Worm (Caenorhabditis elegans) whole organism, L2 larva: ENCODE measurements around the gene C17H11.2.

Source experiments
- C34F6.9 ChIP-seq: fragments of 150-350 bp; optimal IDR thresholded peaks from 2 replicates; lab custom pipeline; 2014; ENCODE audit warnings: missing biosample characterization, missing genetic modification characterization
- Y55F3AM.14 ChIP-seq: fragments of 200-800 bp; sonication (Bioruptor generic); optimal IDR thresholded peaks from 2 replicates; lab custom pipeline; 2018; ENCODE audit warnings: mild to moderate bottlenecking, missing genetic modification characterization, missing compliant biosample characterization
- alr-1 ChIP-seq: fragments of 150-350 bp; optimal IDR thresholded peaks from 2 replicates; lab custom pipeline; 2014; ENCODE audit warnings: missing biosample characterization, missing genetic modification characterization
- aly-2 ChIP-seq: fragments of 150-350 bp; optimal IDR thresholded peaks from 2 replicates; lab custom pipeline; 2014; ENCODE audit warnings: missing biosample characterization, missing genetic modification characterization
- ama-1 ChIP-seq: fragments of 150-350 bp; optimal IDR thresholded peaks from 2 replicates; lab custom pipeline; 2018; ENCODE audit warnings: inconsistent platforms
- blmp-1 ChIP-seq: sonication (generic microtip); optimal IDR thresholded peaks from 2 replicates; lab custom pipeline; 2017; ENCODE audit warnings: missing genetic modification characterization, mild to moderate bottlenecking, missing compliant biosample characterization, antibody characterized with exemption, moderate library complexity; ENCODE audit not compliant: insufficient read depth
- ceh-16 ChIP-seq: fragments of 150-350 bp; optimal IDR thresholded peaks from 2 replicates; lab custom pipeline; 2014; ENCODE audit warnings: missing biosample characterization, missing genetic modification characterization
- dmd-4 ChIP-seq: sonication (generic microtip); optimal IDR thresholded peaks from 2 replicates; lab custom pipeline; 2017; ENCODE audit warnings: missing biosample characterization, missing genetic modification characterization
- elt-1 ChIP-seq: fragments of 150-350 bp; optimal IDR thresholded peaks from 2 replicates; lab custom pipeline; 2014; ENCODE audit warnings: missing biosample characterization, missing genetic modification characterization
- elt-3 ChIP-seq: sonication (generic microtip); optimal IDR thresholded peaks from 2 replicates; lab custom pipeline; 2017; ENCODE audit warnings: missing biosample characterization, missing genetic modification characterization
- fos-1 ChIP-seq: fragments of 150-350 bp; optimal IDR thresholded peaks from 2 replicates; lab custom pipeline; 2014; ENCODE audit warnings: missing biosample characterization, missing genetic modification characterization
- lsy-2 ChIP-seq, 2 experiments: fragments of 150-350 bp in 1 of 2; sonication (generic microtip) in 1 of 2; optimal IDR thresholded peaks; 2 replicates each; lab custom pipeline; 2014 to 2017; ENCODE audit warnings: missing biosample characterization in 2 of 2, missing genetic modification characterization in 2 of 2
- mab-5 ChIP-seq: fragments of 150-350 bp; optimal IDR thresholded peaks from 2 replicates; lab custom pipeline; 2014; ENCODE audit warnings: missing biosample characterization, missing genetic modification characterization
- mdl-1 ChIP-seq, 2 experiments: fragments of 150-350 bp in 1 of 2; sonication (generic microtip) in 1 of 2; optimal IDR thresholded peaks; 2 replicates each; lab custom pipeline; 2017; ENCODE audit warnings: missing biosample characterization in 2 of 2, missing genetic modification characterization in 2 of 2
- nhr-12 ChIP-seq: fragments of 150-350 bp; optimal IDR thresholded peaks from 2 replicates; lab custom pipeline; 2014; ENCODE audit warnings: missing biosample characterization, missing genetic modification characterization
- nhr-23 ChIP-seq: fragments of 150-350 bp; optimal IDR thresholded peaks from 2 replicates; lab custom pipeline; 2014; ENCODE audit warnings: missing biosample characterization, missing genetic modification reagents, missing genetic modification characterization
- nhr-237 ChIP-seq: fragments of 150-350 bp; optimal IDR thresholded peaks from 2 replicates; lab custom pipeline; 2014; ENCODE audit warnings: missing biosample characterization, missing genetic modification characterization
- nhr-25 ChIP-seq: fragments of 150-350 bp; sonication (generic microtip); optimal IDR thresholded peaks from 3 replicates; lab custom pipeline; 2014; ENCODE audit warnings: missing biosample characterization, missing genetic modification characterization
- peb-1 ChIP-seq: fragments of 150-350 bp; optimal IDR thresholded peaks from 2 replicates; lab custom pipeline; 2014; ENCODE audit warnings: missing biosample characterization, missing genetic modification characterization
- sma-3 ChIP-seq: sonication (generic microtip); optimal IDR thresholded peaks from 2 replicates; lab custom pipeline; 2016; ENCODE audit warnings: missing genetic modification reagents, missing genetic modification characterization, missing compliant biosample characterization
- snpc-4 ChIP-seq: fragments of 150-350 bp; optimal IDR thresholded peaks from 2 replicates; lab custom pipeline; 2014; ENCODE audit warnings: missing biosample characterization, missing genetic modification characterization
- unc-39 ChIP-seq: fragments of 150-350 bp; optimal IDR thresholded peaks from 2 replicates; lab custom pipeline; 2014; ENCODE audit warnings: missing biosample characterization, missing genetic modification characterization
- unc-55 ChIP-seq: fragments of 150-350 bp; sonication (generic microtip); optimal IDR thresholded peaks from 3 replicates; lab custom pipeline; 2014; ENCODE audit warnings: missing biosample characterization, missing genetic modification reagents, missing genetic modification characterization
- unc-62 ChIP-seq: fragments of 150-350 bp; optimal IDR thresholded peaks from 2 replicates; lab custom pipeline; 2014; ENCODE audit warnings: missing biosample characterization, missing genetic modification reagents, missing genetic modification characterization
- zag-1 ChIP-seq: fragments of 150-350 bp; optimal IDR thresholded peaks from 2 replicates; lab custom pipeline; 2014; ENCODE audit warnings: missing biosample characterization, missing genetic modification characterization

The C17H11.2 gene

ce11 chrX:8216957-8217356 is 47.2 kb downstream of the C17H11.2 start:
- TF ChIP-seq unc-39 (tag; lab: Kevin White, UChicago): no peak
- no peak for TF ChIP-seq zag-1 (tag; lab: Kevin White, UChicago)
- TF ChIP-seq unc-55: no peak
- no peak for TF ChIP-seq peb-1 (tag; lab: Kevin White, UChicago)
- TF ChIP-seq nhr-12 (tag; lab: Kevin White, UChicago): no peak
- TF ChIP-seq Y55F3AM.14: no peak
- TF ChIP-seq nhr-25 (tag; lab: Kevin White, UChicago): no peak

ce11 chrX:8218653-8219052 is 48.9 kb downstream of the C17H11.2 start, which contains the start of gene K02A6.4:
TSS of gene K02A6.4 (minus strand) at chrX:8218753.
- TF ChIP-seq elt-3 (tag; lab: Kevin White, UChicago): no peak
- no peak for TF ChIP-seq sma-3 (GFP tag; lab: Kevin White, UChicago)
- TF ChIP-seq blmp-1 (tag; lab: Kevin White, UChicago): no peak
- TF ChIP-seq nhr-23: no peak
- TF ChIP-seq snpc-4 (tag; lab: Kevin White, UChicago): no peak
- no peak for TF ChIP-seq nhr-12 (tag; lab: Kevin White, UChicago)
- TF ChIP-seq unc-62 (GFP tag; lab: Kevin White, UChicago): no peak
- no peak for TF ChIP-seq alr-1 (tag; lab: Kevin White, UChicago)
- TF ChIP-seq mdl-1 (tag; optimal IDR thresholded peaks at IDR 0.05; lab: Kevin White, UChicago): no peak
- no peak for TF ChIP-seq lsy-2 (tag; optimal IDR thresholded peaks at IDR 0.05; lab: Kevin White, UChicago)
- no peak for TF ChIP-seq elt-1 (tag; lab: Kevin White, UChicago)

- TF ChIP-seq ceh-16 (tag; lab: Kevin White, UChicago) (no peak), ama-1 (lab: Kevin White, UChicago) (no peak), nhr-23 (no peak), nhr-237 (tag; lab: Kevin White, UChicago) (no peak), dmd-4 (no peak), mab-5 (tag; lab: Kevin White, UChicago) (no peak), zag-1 (tag; lab: Kevin White, UChicago) (no peak), alr-1 (tag; lab: Kevin White, UChicago) (no peak), fos-1 (tag; lab: Kevin White, UChicago) (no peak), aly-2 (tag; lab: Kevin White, UChicago) (no peak), C34F6.9 (no peak)
Observed at ce11 chrX:8219428-8219827, 49.7 kb downstream of the C17H11.2 start, which contains the start of gene K02A6.1. TSS of gene K02A6.1 (plus strand) at chrX:8219728.
